Fruit fly (Drosophila melanogaster): ENCODE data around the gene CG6495.

Gene CG6495

dm6 chr2L:10735923-10736322, 25.0 kb upstream of the CG6495 start, which contains the start of gene Nup107 (continued):
- TF ChIP-seq Ssrp (tag; optimal IDR thresholded peaks at IDR 0.05) = no peak
- no peak for TF ChIP-seq Kr (GFP tag; optimal IDR thresholded peaks at IDR 0.05)
- TF ChIP-seq fd96Cb (tag; optimal IDR thresholded peaks at IDR 0.05) = peak; percentile 7

- TF ChIP-seq gt (GFP tag; IDR thresholded peaks at IDR 0.05) (peak; percentile 69), vvl (GFP tag; IDR thresholded peaks at IDR 0.05) (peak; percentile 95), CG10565 (GFP tag; optimal IDR thresholded peaks at IDR 0.05) (no peak), CG6272 (GFP tag; IDR thresholded peaks at IDR 0.05) (peak; percentile 91), CG7839 (tag; optimal IDR thresholded peaks at IDR 0.05) (no peak), CG6854 (GFP tag; optimal IDR thresholded peaks at IDR 0.05) (no peak), CG10543 (GFP tag; optimal IDR thresholded peaks at IDR 0.05) (peak; percentile 43), Atf-2 (GFP tag; optimal IDR thresholded peaks at IDR 0.05) (peak; percentile 71), chinmo (GFP tag; IDR thresholded peaks at IDR 0.05; ENCODE audit: partially characterized antibody) (peak; percentile 87; the same call in 3 of the 4 replicates), CG2202 (tag; optimal IDR thresholded peaks at IDR 0.05) (peak; percentile 51), B-H2 (GFP tag; optimal IDR thresholded peaks at IDR 0.05) (no peak), da (GFP tag; optimal IDR thresholded peaks at IDR 0.05) (peak; percentile 61), trem (tag; optimal IDR thresholded peaks at IDR 0.05) (peak; percentile 30), Abd-B (GFP tag; optimal IDR thresholded peaks at IDR 0.05) (peak; percentile 71), pum (GFP tag; optimal IDR thresholded peaks at IDR 0.05) (peak; percentile 78), pnt (GFP tag; optimal IDR thresholded peaks at IDR 0.05) (peak; percentile 79), CG14050 (GFP tag; IDR thresholded peaks at IDR 0.05) (peak; percentile 87), YL-1 (GFP tag; optimal IDR thresholded peaks at IDR 0.05) (no peak), CG9797 (GFP tag; optimal IDR thresholded peaks at IDR 0.05) (peak; percentile 55), Side (GFP tag; optimal IDR thresholded peaks at IDR 0.05) (peak; percentile 67), mirr (GFP tag; optimal IDR thresholded peaks at IDR 0.05) (peak; percentile 47), sob (GFP tag; IDR thresholded peaks at IDR 0.05) (peak; percentile 96), Hr51 (GFP tag; optimal IDR thresholded peaks at IDR 0.05) (peak in 1 of 2 experiments; percentile 90), tx (GFP tag; optimal IDR thresholded peaks at IDR 0.05) (peak; percentile 84), CG6683 (GFP tag; optimal IDR thresholded peaks at IDR 0.05) (peak; percentile 21), fd3F (GFP tag; optimal IDR thresholded peaks at IDR 0.05) (peak; percentile 32), Nf-YB (GFP tag; optimal IDR thresholded peaks at IDR 0.05) (no peak), CG31388 (GFP tag; optimal IDR thresholded peaks at IDR 0.05) (peak; percentile 68), CG17186 (GFP tag; optimal IDR thresholded peaks at IDR 0.05) (peak; percentile 61), scrt (GFP tag; optimal IDR thresholded peaks at IDR 0.05) (no peak), Nf-YA (GFP tag; IDR thresholded peaks at IDR 0.05) (peak; percentile 74; the same call in 1 of the 2 replicates), Xrp1 (GFP tag; IDR thresholded peaks at IDR 0.05) (peak; percentile 95), Blimp-1 (GFP tag; optimal IDR thresholded peaks at IDR 0.05) (peak; percentile 84), bbx (GFP tag; IDR thresholded peaks at IDR 0.05; ENCODE audit: partially characterized antibody) (peak; percentile 89), Six4 (GFP tag; optimal IDR thresholded peaks at IDR 0.05) (peak; percentile 77), CG13287 (GFP tag; IDR thresholded peaks at IDR 0.05; ENCODE audit: partially characterized antibody) (peak; percentile 88), tup (GFP tag; optimal IDR thresholded peaks at IDR 0.05) (peak; percentile 77), CG15011 (GFP tag; optimal IDR thresholded peaks at IDR 0.05) (no peak), Dll (GFP tag; IDR thresholded peaks at IDR 0.05; ENCODE audit: partially characterized antibody) (peak; percentile 64; the same call in 3 of the 4 replicates), h (optimal IDR thresholded peaks at IDR 0.05) (no peak), Nf-YC (tag; optimal IDR thresholded peaks at IDR 0.05) (no peak), CG9215 (GFP tag; IDR thresholded peaks at IDR 0.05) (peak; percentile 70), caup (GFP tag; optimal IDR thresholded peaks at IDR 0.05; ENCODE audit: severe bottlenecking) (peak; percentile 63), CG32767 (GFP tag; IDR thresholded peaks at IDR 0.05) (peak; percentile 67)
These were observed 23.7 kb upstream of the CG6495 start, which contains the start of the genes Vha16-5 and CG12299 for dm6 chr2L:10736993-10737756. Gene Vha16-5, minus strand, starts transcription at chr2L:10737043. Gene CG12299, plus strand, starts transcription at chr2L:10737345.
